Fruit fly (Drosophila melanogaster) whole organism, wandering third instar larva: ENCODE data around the gene CG5274.

Experiments used
- CrebA ChIP-seq: fragments of 200-800 bp; sonication (Bioruptor generic); optimal IDR thresholded peaks from 2 replicates; lab custom pipeline; 2016; ENCODE audit warnings: missing biosample characterization, mild to moderate bottlenecking, missing genetic modification characterization, borderline replicate concordance
- Mio ChIP-seq: sonication (Bioruptor generic); optimal IDR thresholded peaks from 2 replicates; lab custom pipeline; 2016; ENCODE audit warnings: missing biosample characterization, missing genetic modification characterization
- brk ChIP-seq: fragments of 200-800 bp; sonication (Bioruptor generic); optimal IDR thresholded peaks from 2 replicates; lab custom pipeline; 2016; ENCODE audit warnings: missing biosample characterization, mild to moderate bottlenecking, missing genetic modification characterization

dm6 chr3L:20385408-20385807 lies 42.1 kb downstream of the CG5274 start:
- no peak for TF ChIP-seq brk (GFP tag; lab: Kevin White, UChicago)
- no peak for TF ChIP-seq CrebA (GFP tag; lab: Kevin White, UChicago)
- no peak for TF ChIP-seq Mio (GFP tag; lab: Kevin White, UChicago)
